Worm (Caenorhabditis elegans): Measurements from ENCODE around the gene F40G12.5.

DNA sequence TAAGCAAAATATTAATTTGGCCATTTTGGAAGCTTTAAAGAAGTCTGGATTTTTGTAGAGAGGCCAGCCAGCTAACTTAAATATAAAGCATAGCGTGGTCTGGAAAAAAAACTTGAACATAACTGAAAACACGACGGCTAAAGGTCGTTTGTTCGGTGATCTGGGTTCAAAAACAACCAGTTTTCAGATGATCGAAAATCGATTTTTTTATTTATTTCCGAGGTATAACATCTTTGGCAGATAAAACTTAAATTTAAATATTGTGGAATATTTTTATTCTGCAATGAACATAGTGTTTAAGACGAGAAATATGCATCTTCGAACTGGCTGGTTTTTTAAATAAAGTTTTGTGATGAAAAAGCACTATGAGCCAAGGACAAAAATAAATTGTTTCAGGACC is 2.0 kb downstream of the F40G12.5 start, which contains the start of gene F40G12.4:
- TF ChIP-seq sox-4 (tag; optimal IDR thresholded peaks at IDR 0.05) (no peak), mdl-1 (tag; optimal IDR thresholded peaks at IDR 0.05) (no peak), ama-1 (optimal IDR thresholded peaks at IDR 0.05) (no peak)
